Fruit fly (Drosophila melanogaster) whole organism, adult: ENCODE data around the gene CG5021.

ENCODE experiments used
- CG11617 ChIP-seq: fragments of 200-800 bp; sonication (Bioruptor generic); optimal IDR thresholded peaks from 2 replicates; lab custom pipeline; 2017; ENCODE audit warnings: mild to moderate bottlenecking, missing biosample characterization, missing genetic modification reagents, missing genetic modification characterization
- CG14711 ChIP-seq: fragments of 200-800 bp; sonication (Bioruptor generic); optimal IDR thresholded peaks from 2 replicates; lab custom pipeline; 2018; ENCODE audit warnings: missing biosample characterization, mild to moderate bottlenecking, missing genetic modification characterization, moderate library complexity
- CG1620 ChIP-seq: fragments of 200-800 bp; sonication (Bioruptor generic); optimal IDR thresholded peaks from 2 replicates; lab custom pipeline; 2016; ENCODE audit warnings: missing biosample characterization, missing genetic modification characterization
- CG33017 ChIP-seq: fragments of 200-800 bp; sonication (Bioruptor generic); optimal IDR thresholded peaks from 2 replicates; lab custom pipeline; 2018; ENCODE audit warnings: missing biosample characterization, mild to moderate bottlenecking, missing genetic modification characterization, moderate library complexity
- CG7045 ChIP-seq: fragments of 200-800 bp; sonication (Bioruptor generic); optimal IDR thresholded peaks from 2 replicates; lab custom pipeline; 2017; ENCODE audit warnings: missing biosample characterization, mild to moderate bottlenecking, missing genetic modification characterization
- Clk ChIP-seq: fragments of 200-800 bp; sonication (Bioruptor generic); optimal IDR thresholded peaks from 2 replicates; lab custom pipeline; 2017; ENCODE audit warnings: missing biosample characterization, missing genetic modification characterization
- Hr96 ChIP-seq: fragments of 200-800 bp; sonication (Bioruptor generic); optimal IDR thresholded peaks from 2 replicates; lab custom pipeline; 2016; ENCODE audit warnings: missing biosample characterization, missing genetic modification characterization
- Mnt ChIP-seq: fragments of 200-800 bp; sonication (Bioruptor generic); optimal IDR thresholded peaks from 2 replicates; lab custom pipeline; 2016; ENCODE audit warnings: missing biosample characterization, mild to moderate bottlenecking, missing genetic modification characterization
- cnc ChIP-seq, 2 experiments: fragments of >200 bp; optimal IDR thresholded peaks; 2 replicates each; lab custom pipeline; 2017
- ovo ChIP-seq: fragments of 200-800 bp; sonication (Bioruptor generic); optimal IDR thresholded peaks from 2 replicates; lab custom pipeline; 2016; ENCODE audit warnings: missing biosample characterization, missing genetic modification characterization
- pad ChIP-seq: fragments of 200-800 bp; sonication (Bioruptor generic); optimal IDR thresholded peaks from 3 replicates; lab custom pipeline; 2017; ENCODE audit warnings: missing biosample characterization, missing genetic modification characterization, mild to moderate bottlenecking, moderate library complexity, missing genetic modification reagents
- tj ChIP-seq: fragments of 200-800 bp; sonication (Bioruptor generic); optimal IDR thresholded peaks from 3 replicates; lab custom pipeline; 2017; ENCODE audit warnings: missing biosample characterization, mild to moderate bottlenecking, missing genetic modification characterization, moderate library complexity

- TF ChIP-seq CG7045 (no peak), CG14711 (tag; lab: Kevin White, UChicago) (no peak), cnc (optimal IDR thresholded peaks at IDR 0.05; lab: Kevin White, UChicago) (no peak), tj (GFP tag; lab: Kevin White, UChicago) (no peak), Mnt (no peak), CG11617 (GFP tag; lab: Kevin White, UChicago) (no peak), CG33017 (tag; lab: Kevin White, UChicago) (no peak), Clk (GFP tag; lab: Kevin White, UChicago) (no peak), CG1620 (GFP tag; lab: Kevin White, UChicago) (no peak), ovo (GFP tag; lab: Kevin White, UChicago) (no peak), pad (GFP tag; lab: Kevin White, UChicago) (no peak), Hr96 (no peak)
Measured at dm6 chr3L:8986582-8986981, 20.0 kb downstream of the CG5021 start, which contains the start of gene CG5068.
